Fruit fly (Drosophila melanogaster) whole organism: ENCODE results near the gene SdhC.

Source experiments
- CG8478 ChIP-seq: fragments of >200 bp; optimal IDR thresholded peaks from 2 replicates; lab custom pipeline; 2018; ENCODE audit warnings: inconsistent platforms
- Dll ChIP-seq: fragments of >200 bp; optimal IDR thresholded peaks from 2 replicates; lab custom pipeline; 2017
- EcR ChIP-seq, 2 experiments: fragments of >200 bp; optimal IDR thresholded peaks; 2 replicates each; lab custom pipeline; 2017; ENCODE audit warnings: missing biosample characterization in 2 of 2, missing genetic modification characterization in 2 of 2, missing genetic modification reagents in 2 of 2
- pan ChIP-seq: fragments of >200 bp; optimal IDR thresholded peaks from 2 replicates; lab custom pipeline; 2017
- psq ChIP-seq: fragments of >200 bp; optimal IDR thresholded peaks from 2 replicates; lab custom pipeline; 2017
- usp ChIP-seq: fragments of >200 bp; optimal IDR thresholded peaks from 2 replicates; lab custom pipeline; 2017; ENCODE audit warnings: missing biosample characterization, missing genetic modification characterization, mixed read lengths

DNA sequence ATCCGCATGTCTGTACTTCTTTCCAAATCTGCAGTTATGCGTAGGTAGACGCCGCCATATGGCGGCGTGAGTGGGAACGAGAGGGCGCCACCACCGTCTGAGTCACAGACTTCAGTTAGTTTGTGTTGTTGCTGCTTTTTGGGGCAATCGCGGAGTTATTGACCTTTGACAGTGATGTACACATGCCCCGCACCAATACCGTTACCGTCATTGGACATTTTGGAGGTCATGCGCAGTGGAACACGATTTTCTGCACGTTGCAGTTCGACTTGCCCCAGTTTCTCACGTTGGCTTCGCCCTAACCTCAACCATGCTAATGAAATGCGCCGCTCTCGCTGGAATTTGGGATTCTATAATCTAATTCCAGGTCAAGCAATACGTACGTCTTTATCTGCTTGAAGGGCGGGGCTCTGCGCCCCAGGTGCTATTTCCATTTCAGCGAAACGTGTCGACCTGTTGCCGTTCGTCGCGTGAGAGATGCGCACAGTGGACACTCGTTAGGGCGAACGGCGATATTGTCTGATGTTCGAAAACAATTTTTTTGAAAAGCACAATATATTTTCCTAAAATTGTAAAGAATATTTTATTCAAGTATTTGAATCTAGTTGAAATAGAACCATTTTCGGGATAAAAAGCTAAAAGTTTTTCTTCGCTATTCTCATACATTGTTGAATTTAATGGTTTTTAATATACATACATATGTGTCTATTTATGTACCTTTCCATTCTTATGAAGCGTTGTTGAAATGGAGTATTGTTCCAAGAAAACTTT lies 1.8 kb upstream of the SdhC start:
- no peak for TF ChIP-seq psq (lab: Kevin White, UChicago)
- TF ChIP-seq CG8478 (lab: Kevin White, UChicago): no peak
- TF ChIP-seq pan (lab: Kevin White, UChicago): no peak
- TF ChIP-seq EcR (GFP tag; optimal IDR thresholded peaks at IDR 0.05; lab: Kevin White, UChicago): no peak
- TF ChIP-seq Dll (lab: Kevin White, UChicago): no peak
- no peak for TF ChIP-seq usp (GFP tag; lab: Kevin White, UChicago)
